Fruit fly (Drosophila melanogaster): ENCODE data around the gene epsilonCOP.

Gene epsilonCOP

dm6 chr2L:6455032-6455954, 33.6 kb upstream of the epsilonCOP start, which contains the start of gene retm:
Gene retm (minus strand): TSS chr2L:6455929.
- no peak for TF ChIP-seq jumu (GFP tag; optimal IDR thresholded peaks at IDR 0.05)
- TF ChIP-seq BtbVII (GFP tag; optimal IDR thresholded peaks at IDR 0.05) = no peak
- peak; percentile 68 for TF ChIP-seq CG8924 (tag; optimal IDR thresholded peaks at IDR 0.05)
- no peak for TF ChIP-seq CG12236 (GFP tag; optimal IDR thresholded peaks at IDR 0.05)
- TF ChIP-seq CG10209 (GFP tag; optimal IDR thresholded peaks at IDR 0.05) = no peak
- TF ChIP-seq CG4282 (GFP tag; optimal IDR thresholded peaks at IDR 0.05) = no peak
- no peak for TF ChIP-seq Ada2b (GFP tag; IDR thresholded peaks at IDR 0.05)
- no peak for TF ChIP-seq dimm (GFP tag; IDR thresholded peaks at IDR 0.05)
- no peak for TF ChIP-seq CG9609 (GFP tag; optimal IDR thresholded peaks at IDR 0.05)
- TF ChIP-seq CG18619 (GFP tag; optimal IDR thresholded peaks at IDR 0.05) = no peak
- TF ChIP-seq CG9215 (GFP tag; IDR thresholded peaks at IDR 0.05) = no peak
- TF ChIP-seq lola (GFP tag; optimal IDR thresholded peaks at IDR 0.05) = no peak
- peak; percentile 17 for TF ChIP-seq Fer1 (GFP tag; optimal IDR thresholded peaks at IDR 0.05)
- no peak for TF ChIP-seq caup (GFP tag; optimal IDR thresholded peaks at IDR 0.05; ENCODE audit: severe bottlenecking)
- no peak for TF ChIP-seq CG10431 (GFP tag; optimal IDR thresholded peaks at IDR 0.05)
- no peak for TF ChIP-seq CG13123 (GFP tag; optimal IDR thresholded peaks at IDR 0.05)
- no peak for TF ChIP-seq Hsf (GFP tag; optimal IDR thresholded peaks at IDR 0.05)
- TF ChIP-seq CG6791 (GFP tag; IDR thresholded peaks at IDR 0.05; ENCODE audit: partially characterized antibody) = no peak
- TF ChIP-seq crp (GFP tag; optimal IDR thresholded peaks at IDR 0.05) = no peak
- TF ChIP-seq sqz (GFP tag; optimal IDR thresholded peaks at IDR 0.05) = no peak
- TF ChIP-seq chn (GFP tag; optimal IDR thresholded peaks at IDR 0.05) = peak; percentile 70
- TF ChIP-seq cg (GFP tag; optimal IDR thresholded peaks at IDR 0.05) = peak; percentile 90
- no peak for TF ChIP-seq gsb (GFP tag; IDR thresholded peaks at IDR 0.05)
- no peak for TF ChIP-seq HmgD (GFP tag; optimal IDR thresholded peaks at IDR 0.05)
- no peak for TF ChIP-seq CG2202 (tag; optimal IDR thresholded peaks at IDR 0.05)
- TF ChIP-seq CG13296 (GFP tag; optimal IDR thresholded peaks at IDR 0.05) = no peak
- TF ChIP-seq Neu2 (GFP tag; optimal IDR thresholded peaks at IDR 0.05; ENCODE audit: borderline replicate concordance) = no peak
- TF ChIP-seq CG17328 (GFP tag; IDR thresholded peaks at IDR 0.05) = no peak
- TF ChIP-seq sisA (GFP tag; IDR thresholded peaks at IDR 0.05) = no peak
- TF ChIP-seq CG1602 (GFP tag; optimal IDR thresholded peaks at IDR 0.05) = no peak
- no peak for TF ChIP-seq Dfd (GFP tag; optimal IDR thresholded peaks at IDR 0.05)
- no peak for TF ChIP-seq zfh2 (GFP tag; optimal IDR thresholded peaks at IDR 0.05)
- no peak for TF ChIP-seq Mad (GFP tag; optimal IDR thresholded peaks at IDR 0.05)
- TF ChIP-seq CG6654 (GFP tag; optimal IDR thresholded peaks at IDR 0.05) = no peak
- TF ChIP-seq CG12744 (GFP tag; optimal IDR thresholded peaks at IDR 0.05) = no peak
- no peak for TF ChIP-seq ERR (GFP tag; optimal IDR thresholded peaks at IDR 0.05)
- TF ChIP-seq CG31224 (GFP tag; IDR thresholded peaks at IDR 0.05) = no peak
- peak; percentile 14 for TF ChIP-seq D19A (tag; optimal IDR thresholded peaks at IDR 0.05)
- no peak for TF ChIP-seq Lpt (GFP tag; optimal IDR thresholded peaks at IDR 0.05)
- no peak for TF ChIP-seq Hey (tag; optimal IDR thresholded peaks at IDR 0.05)
- no peak for TF ChIP-seq hth (optimal IDR thresholded peaks at IDR 0.05)
- TF ChIP-seq Dek (tag; optimal IDR thresholded peaks at IDR 0.05) = no peak
- TF ChIP-seq Ets97D (GFP tag; optimal IDR thresholded peaks at IDR 0.05) = no peak
- no peak for TF ChIP-seq repo (GFP tag; optimal IDR thresholded peaks at IDR 0.05)
- no peak for TF ChIP-seq luna (GFP tag; optimal IDR thresholded peaks at IDR 0.05)
- no peak for TF ChIP-seq Drgx (GFP tag; IDR thresholded peaks at IDR 0.05)
- no peak for TF ChIP-seq gem (tag; optimal IDR thresholded peaks at IDR 0.05)
- TF ChIP-seq CG7357 (GFP tag; IDR thresholded peaks at IDR 0.05) = peak; percentile 91
- TF ChIP-seq tll (GFP tag; optimal IDR thresholded peaks at IDR 0.05) = no peak
- TF ChIP-seq run (tag; optimal IDR thresholded peaks at IDR 0.05) = no peak

All from whole organism, embryonic.